Worm (Caenorhabditis elegans) whole organism, L4/young adult: ENCODE data around the gene C14C6.5.

Experiments
- W03F9.2 ChIP-seq: fragments of 150-350 bp; optimal IDR thresholded peaks from 2 replicates; lab custom pipeline; 2014; ENCODE audit warnings: missing biosample characterization, missing genetic modification characterization
- dao-5 ChIP-seq: sonication (generic microtip); optimal IDR thresholded peaks from 2 replicates; lab custom pipeline; 2016; ENCODE audit warnings: missing genotype, missing genetic modification characterization, moderate library complexity, missing compliant biosample characterization
- him-1 ChIP-seq: sonication (generic microtip); optimal IDR thresholded peaks from 2 replicates; lab custom pipeline; 2016; ENCODE audit warnings: missing genotype, missing genetic modification reagents, missing genetic modification characterization, missing compliant biosample characterization

C14C6.5 gene

ce11 chrV:562834-563233 lies 26.4 kb downstream of the C14C6.5 start, which contains the start of gene C14C6.2:
TSS of gene C14C6.2 (plus strand) at chrV:563134.
- no peak for TF ChIP-seq W03F9.2 (tag; lab: Kevin White, UChicago)
- TF ChIP-seq dao-5 (tag; lab: Kevin White, UChicago) = no peak
- no peak for TF ChIP-seq him-1 (tag; lab: Kevin White, UChicago)

- TF ChIP-seq him-1 (tag; lab: Kevin White, UChicago) = no peak
- TF ChIP-seq dao-5 (tag; lab: Kevin White, UChicago) = no peak
- TF ChIP-seq W03F9.2 (tag; lab: Kevin White, UChicago) = no peak
These were observed 29.6 kb downstream of the C14C6.5 start, which contains the start of gene sri-73 for ce11 chrV:565984-566383. TSS of gene sri-73 (minus strand) at chrV:566084.

ce11 chrV:568105-568504 lies 31.7 kb downstream of the C14C6.5 start, which contains the start of gene sri-72:
TSS of gene sri-72 (minus strand) at chrV:568205.
- TF ChIP-seq him-1 (tag; lab: Kevin White, UChicago) = no peak
- TF ChIP-seq dao-5 (tag; lab: Kevin White, UChicago) = no peak

- no peak for TF ChIP-seq dao-5 (tag; lab: Kevin White, UChicago)
- no peak for TF ChIP-seq him-1 (tag; lab: Kevin White, UChicago)
- TF ChIP-seq W03F9.2 (tag; lab: Kevin White, UChicago) = no peak
These were observed 38.2 kb downstream of the C14C6.5 start, which contains the start of gene C14C6.13 for ce11 chrV:574639-575038. TSS of gene C14C6.13 (minus strand) at chrV:574739.

- TF ChIP-seq him-1 (tag; lab: Kevin White, UChicago) (no peak), dao-5 (tag; lab: Kevin White, UChicago) (no peak), W03F9.2 (tag; lab: Kevin White, UChicago) (no peak)
These were observed 39.6 kb downstream of the C14C6.5 start, which contains the start of gene K06H6.5 for ce11 chrV:576070-576469. TSS of gene K06H6.5 (plus strand) at chrV:576370.

- TF ChIP-seq him-1 (tag; lab: Kevin White, UChicago) = no peak
- no peak for TF ChIP-seq W03F9.2 (tag; lab: Kevin White, UChicago)
- no peak for TF ChIP-seq dao-5 (tag; lab: Kevin White, UChicago)
These were observed 40.5 kb downstream of the C14C6.5 start for ce11 chrV:576918-577317.

ce11 chrV:578977-579376 lies 42.5 kb downstream of the C14C6.5 start, which contains the start of gene K06H6.4:
TSS of gene K06H6.4 (plus strand) at chrV:579277.
- TF ChIP-seq W03F9.2 (tag; lab: Kevin White, UChicago) (no peak), dao-5 (tag; lab: Kevin White, UChicago) (no peak), him-1 (tag; lab: Kevin White, UChicago) (no peak)

ce11 chrV:581616-582015 lies 45.2 kb downstream of the C14C6.5 start, which contains the start of gene nstp-7:
TSS of gene nstp-7 (plus strand) at chrV:581916.
- TF ChIP-seq dao-5 (tag; lab: Kevin White, UChicago) (no peak), him-1 (tag; lab: Kevin White, UChicago) (no peak), W03F9.2 (tag; lab: Kevin White, UChicago) (no peak)

ce11 chrV:585472-585871 lies 49.0 kb downstream of the C14C6.5 start, which contains the start of gene K06H6.2:
TSS of gene K06H6.2 (plus strand) at chrV:585772.
- TF ChIP-seq him-1 (tag; lab: Kevin White, UChicago) = no peak
- TF ChIP-seq dao-5 (tag; lab: Kevin White, UChicago) = no peak
- TF ChIP-seq W03F9.2 (tag; lab: Kevin White, UChicago) = no peak
